Worm (Caenorhabditis elegans): ENCODE results near the gene pgp-1.

Gene pgp-1

DNA sequence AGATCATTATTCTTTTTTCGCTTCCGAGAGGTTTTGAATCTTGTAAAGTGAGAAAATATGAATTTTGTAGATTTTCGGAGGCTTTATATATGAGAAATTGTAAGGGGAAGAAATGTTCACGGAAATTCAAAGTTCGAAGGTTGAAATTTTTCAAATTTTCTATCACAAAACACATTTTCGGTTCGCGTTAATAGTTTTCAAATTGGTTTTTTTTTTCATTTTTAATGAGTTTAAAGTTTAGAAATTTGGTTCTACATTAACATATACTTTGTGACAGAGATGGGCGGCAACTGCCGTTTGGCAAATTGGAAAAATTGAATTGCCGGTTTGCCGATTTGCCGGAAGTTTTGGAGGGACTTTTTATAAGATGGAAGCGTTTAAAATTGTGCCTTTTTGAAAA, 27.9 kb downstream of the pgp-1 start, which contains the start of gene K08E7.4:
TSS of gene K08E7.4 (minus strand) at position 101 of the 400 bp plus-strand sequence.
- TF ChIP-seq F57C9.4 (tag; optimal IDR thresholded peaks at IDR 0.05) (no peak), ama-1 (optimal IDR thresholded peaks at IDR 0.05) (no peak), ama-1 (GFP tag; optimal IDR thresholded peaks at IDR 0.05) (no peak), mel-28 (tag; optimal IDR thresholded peaks at IDR 0.05; ENCODE audit: borderline replicate concordance) (no peak), die-1 (tag; optimal IDR thresholded peaks at IDR 0.05) (no peak)

DNA sequence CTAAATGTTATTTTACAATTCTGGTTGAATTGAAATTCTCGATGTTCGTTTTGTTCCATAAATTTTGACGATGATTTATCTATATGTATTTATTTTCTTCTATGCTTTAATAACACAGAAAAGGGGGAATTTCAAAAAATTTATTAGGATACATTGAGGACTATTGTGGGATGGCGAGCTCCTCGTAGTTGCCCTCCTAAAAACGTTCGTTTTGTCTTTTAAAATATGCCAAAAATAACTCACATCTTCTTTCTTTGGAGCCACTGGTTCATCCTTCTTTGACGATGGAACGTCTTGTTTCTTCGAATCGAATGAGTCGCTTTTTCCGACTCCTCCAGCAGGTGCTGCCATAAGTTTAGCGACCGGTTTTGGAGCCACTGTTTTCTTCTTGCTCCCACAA, 28.4 kb downstream of the pgp-1 start:
- TF ChIP-seq cebp-1 (GFP tag; IDR thresholded peaks at IDR 0.05) (no peak), cebp-1 (tag; optimal IDR thresholded peaks at IDR 0.05) (no peak), atf-7 (tag; optimal IDR thresholded peaks at IDR 0.05) (peak; percentile 1), ceh-40 (GFP tag; IDR thresholded peaks at IDR 0.05) (no peak), C17E4.6 (GFP tag; IDR thresholded peaks at IDR 0.05) (peak; percentile 54; the same call in 1 of the 2 replicates), B0261.1 (tag; optimal IDR thresholded peaks at IDR 0.05) (no peak), madf-6 (GFP tag; IDR thresholded peaks at IDR 0.05) (peak; percentile 65), ceh-100 (GFP tag; IDR thresholded peaks at IDR 0.05) (no peak), ekl-4 (GFP tag; IDR thresholded peaks at IDR 0.05) (peak; percentile 57), T26A5.8 (tag; optimal IDR thresholded peaks at IDR 0.05) (peak; percentile 1), ccch-3 (GFP tag; optimal IDR thresholded peaks at IDR 0.05) (no peak), Y56A3A.18 (GFP tag; IDR thresholded peaks at IDR 0.05) (0 out of 2 replicates have a peak, but pooled peaks have one; percentile 47), egl-44 (GFP tag; IDR thresholded peaks at IDR 0.05) (no peak), F57A8.1 (GFP tag; optimal IDR thresholded peaks at IDR 0.05) (no peak), repo-1 (tag; optimal IDR thresholded peaks at IDR 0.05) (peak; percentile 53), hrde-1 (tag; optimal IDR thresholded peaks at IDR 0.05; ENCODE audit: borderline replicate concordance) (peak; percentile 61), mes-4 (tag; optimal IDR thresholded peaks at IDR 0.05) (peak; percentile 30), B0336.3 (GFP tag; IDR thresholded peaks at IDR 0.05) (peak; percentile 66), D2030.7 (GFP tag; IDR thresholded peaks at IDR 0.05) (no peak), F52B5.7 (tag; optimal IDR thresholded peaks at IDR 0.05) (peak; percentile 38), hsf-1 (GFP tag; IDR thresholded peaks at IDR 0.05) (peak; percentile 62), aptf-2 (GFP tag; conservative IDR thresholded peaks at IDR 0.05) (no peak), ceh-27 (GFP tag; optimal IDR thresholded peaks at IDR 0.05) (no peak), lin-54 (GFP tag; optimal IDR thresholded peaks at IDR 0.05) (peak; percentile 7), hmg-20 (GFP tag; IDR thresholded peaks at IDR 0.05) (no peak), unc-130 (GFP tag; optimal IDR thresholded peaks at IDR 0.05) (peak; percentile 33), athp-1 (tag; optimal IDR thresholded peaks at IDR 0.05) (peak; percentile 45), F49E8.2 (tag; optimal IDR thresholded peaks at IDR 0.05; ENCODE audit: insufficient read depth) (peak; percentile 61), attf-6 (GFP tag; IDR thresholded peaks at IDR 0.05) (0 out of 2 replicates have a peak, but pooled peaks have one; percentile 41), F10E7.11 (tag; optimal IDR thresholded peaks at IDR 0.05) (no peak), ceh-58 (GFP tag; IDR thresholded peaks at IDR 0.05) (no peak), Y67H2A.10 (GFP tag; conservative IDR thresholded peaks at IDR 0.05) (no peak), snpc-1.1 (tag; optimal IDR thresholded peaks at IDR 0.05; ENCODE audit: insufficient read depth) (no peak)
